Worm (Caenorhabditis elegans) whole organism, L4 larva: ENCODE measurements around the gene C12D12.3.

ENCODE experiments used
- hlh-30 ChIP-seq: sonication (generic microtip); optimal IDR thresholded peaks from 2 replicates; lab custom pipeline; 2017; ENCODE audit warnings: antibody characterized with exemption, mild to moderate bottlenecking, missing genetic modification characterization, missing compliant biosample characterization; ENCODE audit not compliant: insufficient read depth
- mes-2 ChIP-seq: sonication (generic microtip); optimal IDR thresholded peaks from 2 replicates; lab custom pipeline; 2016; ENCODE audit warnings: missing genotype, mild to moderate bottlenecking, missing genetic modification characterization, missing compliant biosample characterization; ENCODE audit not compliant: poor library complexity, severe bottlenecking
- nhr-11 ChIP-seq: fragments of 150-350 bp; optimal IDR thresholded peaks from 2 replicates; lab custom pipeline; 2014; ENCODE audit warnings: missing biosample characterization, missing genetic modification characterization
- rbr-2 ChIP-seq: sonication (generic microtip); optimal IDR thresholded peaks from 2 replicates; lab custom pipeline; 2016; ENCODE audit warnings: missing genotype, missing genetic modification characterization, missing compliant biosample characterization

The C12D12.3 gene

ce11 chrX:3540861-3541260 is 51.8 kb downstream of the C12D12.3 start (continued):
- TF ChIP-seq rbr-2 (tag; lab: Kevin White, UChicago), result peak; percentile 19
- TF ChIP-seq nhr-11, result no peak
- peak; percentile 38 for TF ChIP-seq mes-2 (tag; lab: Kevin White, UChicago)
- TF ChIP-seq hlh-30 (tag; lab: Kevin White, UChicago), result peak; percentile 56
- TF ChIP-seq, all 104 proteins: peak for 17
